Worm (Caenorhabditis elegans): ENCODE data around the gene R03D7.8.
A peak's percentile ranks its signal among the peaks of the same experiment; 100 is the strongest.
"Not testable (repeated sequence)": the region's sequence is repeated elsewhere in the genome, so short reads cannot be mapped to it uniquely, and the experiment has no call there.

The R03D7.8 gene

ce11 chrII:10922874-10923273 lies 33.8 kb downstream of the R03D7.8 start, which contains the start of gene Y19D2B.1:
Gene Y19D2B.1, minus strand, starts transcription at chrII:10922974.
- not testable (repeated sequence) for TF ChIP-seq tbx-9 (tag; optimal IDR thresholded peaks at IDR 0.05; ENCODE audit: borderline replicate concordance); hsf-1 (GFP tag; IDR thresholded peaks at IDR 0.05); lin-26 (GFP tag; IDR thresholded peaks at IDR 0.05)

ce11 chrII:10918293-10918756 lies 38.4 kb downstream of the R03D7.8 start, which contains the start of gene tba-4:
Gene tba-4, plus strand, starts transcription at chrII:10918706.
- TF ChIP-seq nfya-2 (GFP tag; IDR thresholded peaks at IDR 0.05), result no peak
- TF ChIP-seq ztf-22 (GFP tag; optimal IDR thresholded peaks at IDR 0.05), result no peak
- TF ChIP-seq ztf-18 (tag; optimal IDR thresholded peaks at IDR 0.05), result no peak
- no peak for TF ChIP-seq F10E7.11 (tag; optimal IDR thresholded peaks at IDR 0.05)
- TF ChIP-seq C17E4.6 (GFP tag; IDR thresholded peaks at IDR 0.05), result no peak
- TF ChIP-seq cebp-1 (GFP tag; IDR thresholded peaks at IDR 0.05), result peak; percentile 50; the same call in 1 of the 2 replicates
- no peak for TF ChIP-seq cebp-1 (tag; optimal IDR thresholded peaks at IDR 0.05)
- TF ChIP-seq bed-2 (GFP tag; IDR thresholded peaks at IDR 0.05), result no peak
- TF ChIP-seq Y53F4B.3 (GFP tag; IDR thresholded peaks at IDR 0.05), result no peak
- no peak for TF ChIP-seq sptf-2 (GFP tag; optimal IDR thresholded peaks at IDR 0.05)
- no peak for TF ChIP-seq him-1 (tag; optimal IDR thresholded peaks at IDR 0.05)
- no peak for TF ChIP-seq hlh-12 (tag; optimal IDR thresholded peaks at IDR 0.05)
- no peak for TF ChIP-seq rcor-1 (GFP tag; IDR thresholded peaks at IDR 0.05)
- no peak for TF ChIP-seq T07F8.4 (tag; optimal IDR thresholded peaks at IDR 0.05)
- no peak for TF ChIP-seq F37B4.10 (GFP tag; IDR thresholded peaks at IDR 0.05)
- no peak for TF ChIP-seq K11D2.4 (GFP tag; IDR thresholded peaks at IDR 0.05)
- TF ChIP-seq C06A6.2 (GFP tag; conservative IDR thresholded peaks at IDR 0.05), result no peak
- no peak for TF ChIP-seq madf-10 (tag; optimal IDR thresholded peaks at IDR 0.05)
- peak in 1 of 2 experiments; percentile 63 for TF ChIP-seq let-607 (tag; optimal IDR thresholded peaks at IDR 0.05)
- TF ChIP-seq attf-3 (GFP tag; conservative IDR thresholded peaks at IDR 0.05), result no peak
- peak; percentile 83 for TF ChIP-seq nhr-80 (tag; optimal IDR thresholded peaks at IDR 0.05)
- TF ChIP-seq efl-1 (GFP tag; optimal IDR thresholded peaks at IDR 0.05), result no peak

- TF ChIP-seq bed-1 (GFP tag; IDR thresholded peaks at IDR 0.05), result no peak
- TF ChIP-seq pha-4 (tag; optimal IDR thresholded peaks at IDR 0.05), result no peak
- no peak for TF ChIP-seq madf-8 (GFP tag; conservative IDR thresholded peaks at IDR 0.05)
Measured at ce11 chrII:10917174-10917573, 39.5 kb downstream of the R03D7.8 start, which contains the start of gene F44F4.10. Gene F44F4.10, minus strand, starts transcription at chrII:10917274.

- no peak for TF ChIP-seq him-1 (tag; optimal IDR thresholded peaks at IDR 0.05)
- no peak for TF ChIP-seq hmg-20 (GFP tag; IDR thresholded peaks at IDR 0.05)
- no peak for TF ChIP-seq sdz-38 (tag; optimal IDR thresholded peaks at IDR 0.05)
- TF ChIP-seq sea-2 (GFP tag; IDR thresholded peaks at IDR 0.05), result no peak
- no peak for TF ChIP-seq atf-7 (tag; optimal IDR thresholded peaks at IDR 0.05)
- TF ChIP-seq madf-3 (GFP tag; IDR thresholded peaks at IDR 0.05), result no peak
- no peak for TF ChIP-seq ztf-6 (GFP tag; IDR thresholded peaks at IDR 0.05)
- TF ChIP-seq dox-1 (GFP tag; IDR thresholded peaks at IDR 0.05), result no peak
- TF ChIP-seq mcd-1 (GFP tag; IDR thresholded peaks at IDR 0.05), result no peak
- TF ChIP-seq egl-18 (GFP tag; IDR thresholded peaks at IDR 0.05), result no peak
- no peak for TF ChIP-seq lin-35 (GFP tag; optimal IDR thresholded peaks at IDR 0.05)
- no peak for TF ChIP-seq dpl-1 (GFP tag; optimal IDR thresholded peaks at IDR 0.05)
- no peak for TF ChIP-seq die-1 (tag; optimal IDR thresholded peaks at IDR 0.05)
Measured at ce11 chrII:10915732-10916131, 41.0 kb downstream of the R03D7.8 start, which contains the start of gene F44F4.9. Gene F44F4.9, minus strand, starts transcription at chrII:10915832.

Measured in whole organism, young adult.